Fruit fly (Drosophila melanogaster) whole organism, embryonic: ENCODE data around the gene CG15356.

Experiments used
- Adf1 ChIP-seq: fragments of 200-800 bp; sonication (Bioruptor generic); IDR thresholded peaks from 2 replicates; pipeline ENCODE4 v1.3.6; 2022; ENCODE audit warnings: missing biosample characterization, missing genetic modification characterization
- Bdp1 ChIP-seq: fragments of 200-800 bp; sonication (Bioruptor generic); optimal IDR thresholded peaks from 3 replicates; lab custom pipeline; 2016; ENCODE audit warnings: missing biosample characterization, missing genetic modification characterization
- CG10366 ChIP-seq: fragments of 200-800 bp; sonication (Bioruptor generic); IDR thresholded peaks from 2 replicates; pipeline ENCODE4 v1.3.6; 2022; ENCODE audit warnings: missing biosample characterization, missing genetic modification characterization
- CG10431 ChIP-seq: fragments of 200-800 bp; sonication (Bioruptor generic); optimal IDR thresholded peaks from 3 replicates; lab custom pipeline; 2018; ENCODE audit warnings: missing biosample characterization, mild to moderate bottlenecking, missing genetic modification characterization
- CG11093 ChIP-seq: fragments of 200-800 bp; sonication (Bioruptor generic); IDR thresholded peaks from 3 replicates; pipeline ENCODE4 v1.3.6; 2022; ENCODE audit warnings: missing biosample characterization, missing genetic modification characterization
- CG11723 ChIP-seq: fragments of 200-800 bp; sonication (Bioruptor generic); optimal IDR thresholded peaks from 2 replicates; lab custom pipeline; 2017; ENCODE audit warnings: missing biosample characterization, mild to moderate bottlenecking, missing genetic modification characterization
- CG12155 ChIP-seq: fragments of 200-800 bp; sonication (Bioruptor generic); optimal IDR thresholded peaks from 3 replicates; lab custom pipeline; 2016; ENCODE audit warnings: missing biosample characterization, missing genetic modification characterization
- CG13894 ChIP-seq: fragments of 200-800 bp; sonication (Bioruptor generic); optimal IDR thresholded peaks from 3 replicates; lab custom pipeline; 2018; ENCODE audit warnings: missing biosample characterization, mild to moderate bottlenecking, missing genetic modification characterization, moderate library complexity
- CG15514 ChIP-seq: fragments of 200-800 bp; sonication (Bioruptor generic); optimal IDR thresholded peaks from 3 replicates; lab custom pipeline; 2017; ENCODE audit warnings: missing biosample characterization, missing genetic modification characterization, mild to moderate bottlenecking, moderate library complexity, missing genetic modification reagents
- CG2889 ChIP-seq: fragments of 200-800 bp; sonication (Bioruptor generic); IDR thresholded peaks from 3 replicates; pipeline ENCODE4 v1.3.6; 2022; ENCODE audit warnings: missing biosample characterization, missing genetic modification characterization
- CG3995 ChIP-seq: fragments of 200-800 bp; sonication (Bioruptor generic); optimal IDR thresholded peaks from 3 replicates; lab custom pipeline; 2016; ENCODE audit warnings: missing biosample characterization, missing genetic modification characterization
- CG5953 ChIP-seq: fragments of 200-800 bp; sonication (Bioruptor generic); IDR thresholded peaks from 2 replicates; pipeline ENCODE4 v1.3.6; 2022; ENCODE audit warnings: missing biosample characterization, missing genetic modification characterization
- CG6654 ChIP-seq: fragments of 200-800 bp; sonication (Bioruptor generic); optimal IDR thresholded peaks from 2 replicates; lab custom pipeline; 2017; ENCODE audit warnings: missing biosample characterization, mild to moderate bottlenecking, missing genetic modification characterization
- CG6813 ChIP-seq: fragments of 200-800 bp; sonication (Bioruptor generic); optimal IDR thresholded peaks from 2 replicates; lab custom pipeline; 2017; ENCODE audit warnings: missing biosample characterization, missing genetic modification characterization, mild to moderate bottlenecking, moderate library complexity, missing genetic modification reagents
- CG6854 ChIP-seq: fragments of 200-800 bp; sonication (Bioruptor generic); optimal IDR thresholded peaks from 3 replicates; lab custom pipeline; 2017; ENCODE audit warnings: missing biosample characterization, mild to moderate bottlenecking, missing genetic modification characterization
- CG7786 ChIP-seq: fragments of 200-800 bp; sonication (Bioruptor generic); optimal IDR thresholded peaks from 2 replicates; lab custom pipeline; 2016; ENCODE audit warnings: missing biosample characterization, missing genetic modification characterization
- CG9727 ChIP-seq: fragments of 200-800 bp; sonication (Bioruptor generic); optimal IDR thresholded peaks from 3 replicates; lab custom pipeline; 2017; ENCODE audit warnings: missing biosample characterization, mild to moderate bottlenecking, missing genetic modification characterization
- D19A ChIP-seq: fragments of 200-800 bp; optimal IDR thresholded peaks from 3 replicates; lab custom pipeline; 2019; ENCODE audit warnings: missing biosample characterization, mild to moderate bottlenecking, missing genetic modification characterization, moderate library complexity
- E2f2 ChIP-seq: fragments of 200-800 bp; sonication (Bioruptor generic); IDR thresholded peaks from 2 replicates; pipeline ENCODE4 v1.3.6; 2022; ENCODE audit warnings: missing biosample characterization, missing genetic modification characterization
- Ets97D ChIP-seq: fragments of 200-800 bp; sonication (Bioruptor generic); optimal IDR thresholded peaks from 3 replicates; lab custom pipeline; 2016; ENCODE audit warnings: missing biosample characterization, missing genetic modification characterization
- HLH3B ChIP-seq: fragments of 200-800 bp; sonication (Bioruptor generic); IDR thresholded peaks from 2 replicates; pipeline ENCODE4 v1.3.6; 2022; ENCODE audit warnings: missing biosample characterization, missing genetic modification characterization
- MTF-1 ChIP-seq: fragments of 200-800 bp; sonication (Bioruptor generic); optimal IDR thresholded peaks from 2 replicates; lab custom pipeline; 2018; ENCODE audit warnings: missing biosample characterization, mild to moderate bottlenecking, missing genetic modification characterization, borderline replicate concordance
- Mad ChIP-seq: fragments of 200-800 bp; sonication (Bioruptor generic); optimal IDR thresholded peaks from 2 replicates; lab custom pipeline; 2016; ENCODE audit warnings: missing biosample characterization, missing genetic modification characterization
- Med ChIP-seq: fragments of 200-800 bp; sonication (Bioruptor generic); peaks from one replicate; lab custom pipeline; 2016; ENCODE audit warnings: missing biosample characterization, missing genetic modification characterization, mild to moderate bottlenecking, inconsistent platforms, moderate library complexity
- Neu2 ChIP-seq: fragments of 200-800 bp; sonication (Bioruptor generic); optimal IDR thresholded peaks from 3 replicates; lab custom pipeline; 2016; ENCODE audit warnings: missing biosample characterization, missing genetic modification characterization, borderline replicate concordance
- Opbp ChIP-seq: fragments of 200-800 bp; sonication (Bioruptor generic); IDR thresholded peaks from 3 replicates; pipeline ENCODE4 v1.3.6; 2022; ENCODE audit warnings: missing biosample characterization, missing genetic modification characterization; ENCODE audit not compliant: partially characterized antibody
- Rfx ChIP-seq: fragments of 200-800 bp; sonication (Bioruptor generic); IDR thresholded peaks from 2 replicates; pipeline ENCODE4 v1.3.6; 2022; ENCODE audit warnings: missing biosample characterization, missing genetic modification characterization
- Stat92E ChIP-seq, 3 experiments: fragments of >200 bp in 2 of 3; fragments of 200-800 bp in 1 of 3; sonication (Bioruptor generic) in 1 of 3; optimal IDR thresholded peaks; 2 replicates each; lab custom pipeline; 2017 to 2019; ENCODE audit warnings: missing biosample characterization in 3 of 3, missing genetic modification characterization in 3 of 3, mild to moderate bottlenecking in 1 of 3, moderate library complexity in 1 of 3
- abd-A ChIP-seq: fragments of 200-800 bp; sonication (Bioruptor generic); optimal IDR thresholded peaks from 3 replicates; lab custom pipeline; 2019; ENCODE audit warnings: missing biosample characterization, mild to moderate bottlenecking, missing genetic modification characterization, moderate library complexity
- ac ChIP-seq: fragments of 200-800 bp; sonication (Bioruptor generic); optimal IDR thresholded peaks from 3 replicates; lab custom pipeline; 2017; ENCODE audit warnings: missing biosample characterization, mild to moderate bottlenecking, missing genetic modification characterization
- az2 ChIP-seq: fragments of 200-800 bp; sonication (Bioruptor generic); optimal IDR thresholded peaks from 3 replicates; lab custom pipeline; 2016; ENCODE audit warnings: missing biosample characterization, missing genetic modification characterization
- br ChIP-seq: fragments of >200 bp; optimal IDR thresholded peaks from 2 replicates; lab custom pipeline; 2017
- dmrt99B ChIP-seq: fragments of 200-800 bp; sonication (Bioruptor generic); optimal IDR thresholded peaks from 2 replicates; lab custom pipeline; 2018; ENCODE audit warnings: missing biosample characterization, mild to moderate bottlenecking, missing genetic modification characterization, moderate library complexity
- en ChIP-seq: fragments of 200-800 bp; sonication (Bioruptor generic); optimal IDR thresholded peaks from 2 replicates; lab custom pipeline; 2016; ENCODE audit warnings: missing biosample characterization, missing genetic modification characterization
- eyg ChIP-seq: fragments of 200-800 bp; sonication (Bioruptor generic); optimal IDR thresholded peaks from 3 replicates; lab custom pipeline; 2016; ENCODE audit warnings: missing biosample characterization, missing genetic modification characterization
- fru ChIP-seq: fragments of >200 bp; optimal IDR thresholded peaks from 2 replicates; lab custom pipeline; 2017
- gce ChIP-seq: fragments of 200-800 bp; sonication (Bioruptor generic); IDR thresholded peaks from 3 replicates; pipeline ENCODE4 v1.3.6; 2022; ENCODE audit warnings: missing biosample characterization, missing genetic modification characterization
- grn ChIP-seq: fragments of 200-800 bp; sonication (Bioruptor generic); optimal IDR thresholded peaks from 3 replicates; lab custom pipeline; 2017; ENCODE audit warnings: missing biosample characterization, missing genetic modification characterization
- gsb-n ChIP-seq: fragments of 200-800 bp; sonication (Bioruptor generic); optimal IDR thresholded peaks from 3 replicates; lab custom pipeline; 2018; ENCODE audit warnings: missing biosample characterization, mild to moderate bottlenecking, missing genetic modification characterization
- kah ChIP-seq: fragments of 200-800 bp; sonication (Bioruptor generic); optimal IDR thresholded peaks from 2 replicates; lab custom pipeline; 2018; ENCODE audit warnings: missing biosample characterization, mild to moderate bottlenecking, missing genetic modification characterization
- klu ChIP-seq: fragments of 200-800 bp; sonication (Bioruptor generic); IDR thresholded peaks from 2 replicates; pipeline ENCODE4 v1.3.6; 2022; ENCODE audit warnings: missing biosample characterization, missing genetic modification characterization
- nerfin-1 ChIP-seq: fragments of 200-800 bp; sonication (Bioruptor generic); optimal IDR thresholded peaks from 3 replicates; lab custom pipeline; 2019; ENCODE audit warnings: missing biosample characterization, mild to moderate bottlenecking, missing genetic modification characterization, moderate library complexity
- pho ChIP-seq: fragments of 200-800 bp; sonication (Bioruptor generic); optimal IDR thresholded peaks from 2 replicates; lab custom pipeline; 2016; ENCODE audit warnings: missing biosample characterization, missing genetic modification characterization
- phol ChIP-seq: fragments of 200-800 bp; sonication (Bioruptor generic); optimal IDR thresholded peaks from 3 replicates; lab custom pipeline; 2018; ENCODE audit warnings: missing biosample characterization, mild to moderate bottlenecking, missing genetic modification characterization, moderate library complexity
- pum ChIP-seq: fragments of 200-800 bp; sonication (Bioruptor generic); optimal IDR thresholded peaks from 2 replicates; lab custom pipeline; 2016; ENCODE audit warnings: missing biosample characterization, missing genetic modification characterization
- sens-2 ChIP-seq: fragments of 200-800 bp; sonication (Bioruptor generic); IDR thresholded peaks from 2 replicates; pipeline ENCODE4 v1.3.6; 2022; ENCODE audit warnings: missing biosample characterization, missing genetic modification characterization
- sna ChIP-seq: fragments of 200-800 bp; sonication (Bioruptor generic); IDR thresholded peaks from 2 replicates; pipeline ENCODE4 v1.3.6; 2022; ENCODE audit warnings: missing biosample characterization, missing genetic modification characterization; ENCODE audit not compliant: partially characterized antibody
- so ChIP-seq: fragments of 200-800 bp; sonication (Bioruptor generic); IDR thresholded peaks from 3 replicates; pipeline ENCODE4 v1.3.6; 2022; ENCODE audit warnings: missing biosample characterization, missing genetic modification characterization
- sug ChIP-seq: fragments of 200-800 bp; optimal IDR thresholded peaks from 2 replicates; lab custom pipeline; 2019; ENCODE audit warnings: missing biosample characterization, mild to moderate bottlenecking, missing genetic modification characterization, moderate library complexity
- vnd ChIP-seq: fragments of 200-800 bp; sonication (Bioruptor generic); IDR thresholded peaks from 3 replicates; pipeline ENCODE4 v1.3.6; 2022; ENCODE audit warnings: missing biosample characterization, missing genetic modification characterization; ENCODE audit not compliant: partially characterized antibody
- wdn ChIP-seq: fragments of 200-800 bp; sonication (Bioruptor generic); IDR thresholded peaks from 2 replicates; pipeline ENCODE4 v1.3.6; 2022; ENCODE audit warnings: missing biosample characterization, missing genetic modification characterization
- wor ChIP-seq: fragments of 200-800 bp; sonication (Bioruptor generic); IDR thresholded peaks from 2 replicates; pipeline ENCODE4 v1.3.6; 2022; ENCODE audit warnings: missing biosample characterization, missing genetic modification characterization
- z ChIP-seq: fragments of 200-800 bp; sonication (Bioruptor generic); IDR thresholded peaks from 3 replicates; pipeline ENCODE4 v1.3.6; 2022; ENCODE audit warnings: missing biosample characterization, missing genetic modification characterization

Gene CG15356

dm6 chr2L:1938004-1938403 lies 42.6 kb downstream of the CG15356 start (continued):
- TF ChIP-seq CG11093, result no peak
- no peak for TF ChIP-seq dmrt99B
- TF ChIP-seq grn (GFP tag; lab: Kevin White, UChicago), result no peak
- TF ChIP-seq CG9727 (GFP tag; lab: Kevin White, UChicago), result no peak
- TF ChIP-seq CG2889, result no peak
- TF ChIP-seq en, result no peak
- no peak for TF ChIP-seq Rfx
- TF ChIP-seq sug, result no peak
- no peak for TF ChIP-seq MTF-1 (GFP tag; lab: Kevin White, UChicago)
- no peak for TF ChIP-seq CG6854
- TF ChIP-seq sna (GFP tag; lab: Robert Waterston, UW), result peak; percentile 58
- no peak for TF ChIP-seq CG13894 (tag; lab: Kevin White, UChicago)
- no peak for TF ChIP-seq CG6654 (GFP tag; lab: Kevin White, UChicago)
- no peak for TF ChIP-seq pho
- peak; percentile 97 for TF ChIP-seq Bdp1 (GFP tag; lab: Kevin White, UChicago)
- TF ChIP-seq CG10366 (GFP tag; lab: Robert Waterston, UW), result no peak
- TF ChIP-seq vnd (GFP tag; lab: Robert Waterston, UW), result peak; percentile 56; the same call in 2 of the 3 replicates
- no peak for TF ChIP-seq so (GFP tag; lab: Robert Waterston, UW)
- TF ChIP-seq D19A (tag; lab: Kevin White, UChicago), result no peak
- no peak for TF ChIP-seq eyg (GFP tag; lab: Kevin White, UChicago)
- TF ChIP-seq Ets97D (GFP tag; lab: Kevin White, UChicago), result no peak
- no peak for TF ChIP-seq wdn (GFP tag; lab: Robert Waterston, UW)
- TF ChIP-seq ac (GFP tag; lab: Kevin White, UChicago), result no peak
- no peak for TF ChIP-seq pum (GFP tag; lab: Kevin White, UChicago)
- no peak for TF ChIP-seq phol (tag; lab: Kevin White, UChicago)
- TF ChIP-seq gce, result no peak
- no peak for TF ChIP-seq CG15514 (GFP tag; lab: Kevin White, UChicago)
- TF ChIP-seq E2f2 (GFP tag; lab: Robert Waterston, UW), result no peak
- no peak for TF ChIP-seq CG10431 (GFP tag; lab: Kevin White, UChicago)
- TF ChIP-seq Adf1 (GFP tag; lab: Robert Waterston, UW), result no peak
- TF ChIP-seq CG5953 (GFP tag; lab: Robert Waterston, UW), result no peak
- TF ChIP-seq CG12155 (GFP tag; lab: Kevin White, UChicago), result no peak
- peak; percentile 84 for TF ChIP-seq Opbp (GFP tag; lab: Robert Waterston, UW)
- TF ChIP-seq gsb-n, result no peak
- no peak for TF ChIP-seq sens-2 (GFP tag; lab: Robert Waterston, UW)
- TF ChIP-seq kah, result no peak
- no peak for TF ChIP-seq CG11723
- no peak for TF ChIP-seq fru (lab: Kevin White, UChicago)
- TF ChIP-seq az2 (GFP tag; lab: Kevin White, UChicago), result no peak
- no peak for TF ChIP-seq klu (GFP tag; lab: Robert Waterston, UW)
- TF ChIP-seq Mad (GFP tag; lab: Kevin White, UChicago), result no peak
- TF ChIP-seq br (lab: Kevin White, UChicago), result no peak
- no peak for TF ChIP-seq wor
- TF ChIP-seq HLH3B (GFP tag; lab: Robert Waterston, UW), result no peak
- TF ChIP-seq CG6813, result no peak
- TF ChIP-seq z, result peak; percentile 97
- no peak for TF ChIP-seq CG3995
- TF ChIP-seq Med, result no peak
- no peak for TF ChIP-seq Neu2 (GFP tag; lab: Kevin White, UChicago)
- no peak for TF ChIP-seq abd-A (tag; lab: Kevin White, UChicago)
- no peak for TF ChIP-seq Stat92E (GFP tag; optimal IDR thresholded peaks at IDR 0.05; lab: Kevin White, UChicago)
- TF ChIP-seq CG7786 (GFP tag; lab: Kevin White, UChicago), result no peak
- TF ChIP-seq nerfin-1, result no peak
